Worm (Caenorhabditis elegans): ENCODE data around the gene sre-39.

The sre-39 gene

ce11 chrII:4726750-4727384 lies 39.8 kb downstream of the sre-39 start:
- TF ChIP-seq rcor-1 (GFP tag; IDR thresholded peaks at IDR 0.05) (no peak), egl-44 (GFP tag; IDR thresholded peaks at IDR 0.05) (no peak), madf-6 (GFP tag; IDR thresholded peaks at IDR 0.05) (peak; percentile 86; the same call in 1 of the 2 replicates), T07F8.4 (tag; optimal IDR thresholded peaks at IDR 0.05) (no peak), sdz-38 (tag; optimal IDR thresholded peaks at IDR 0.05) (no peak), ztf-28 (GFP tag; IDR thresholded peaks at IDR 0.05) (no peak), lin-35 (GFP tag; optimal IDR thresholded peaks at IDR 0.05) (peak in 1 of 3 experiments; percentile 12), efl-1 (GFP tag; optimal IDR thresholded peaks at IDR 0.05) (peak; percentile 76), ceh-40 (GFP tag; IDR thresholded peaks at IDR 0.05) (no peak), tbx-9 (tag; optimal IDR thresholded peaks at IDR 0.05; ENCODE audit: borderline replicate concordance) (no peak), ceh-79 (tag; optimal IDR thresholded peaks at IDR 0.05) (no peak), lin-26 (GFP tag; IDR thresholded peaks at IDR 0.05) (no peak), unc-130 (GFP tag; optimal IDR thresholded peaks at IDR 0.05) (peak; percentile 3), fkh-3 (tag; optimal IDR thresholded peaks at IDR 0.05) (no peak), nhr-120 (GFP tag; IDR thresholded peaks at IDR 0.05) (no peak), dpl-1 (GFP tag; optimal IDR thresholded peaks at IDR 0.05) (peak; percentile 33), ama-1 (optimal IDR thresholded peaks at IDR 0.05) (peak; percentile 18), ama-1 (GFP tag; optimal IDR thresholded peaks at IDR 0.05) (no peak), sptf-2 (GFP tag; optimal IDR thresholded peaks at IDR 0.05) (no peak), ceh-100 (GFP tag; IDR thresholded peaks at IDR 0.05) (no peak)

ce11 chrII:4727769-4728168 lies 40.7 kb downstream of the sre-39 start, which contains the start of gene ttr-41:
Gene ttr-41, minus strand, starts transcription at chrII:4727869.
- TF ChIP-seq Y79H2A.3 (GFP tag; conservative IDR thresholded peaks at IDR 0.05) (no peak), ets-4 (GFP tag; optimal IDR thresholded peaks at IDR 0.05) (no peak), him-1 (tag; optimal IDR thresholded peaks at IDR 0.05) (no peak)

- peak; percentile 50 for TF ChIP-seq ets-4 (GFP tag; optimal IDR thresholded peaks at IDR 0.05)
- peak; percentile 53; the same call in 1 of the 2 replicates for TF ChIP-seq hmg-1.2 (GFP tag; IDR thresholded peaks at IDR 0.05)
- no peak for TF ChIP-seq ztf-18 (tag; optimal IDR thresholded peaks at IDR 0.05)
- TF ChIP-seq ceh-79 (tag; optimal IDR thresholded peaks at IDR 0.05) = no peak
- no peak for TF ChIP-seq mel-28 (tag; optimal IDR thresholded peaks at IDR 0.05; ENCODE audit: borderline replicate concordance)
- TF ChIP-seq Y53F4B.3 (GFP tag; IDR thresholded peaks at IDR 0.05) = no peak
- TF ChIP-seq lin-40 (tag; optimal IDR thresholded peaks at IDR 0.05) = peak; percentile 27
- no peak for TF ChIP-seq rcor-1 (GFP tag; IDR thresholded peaks at IDR 0.05)
- TF ChIP-seq attf-6 (GFP tag; IDR thresholded peaks at IDR 0.05) = no peak
- no peak for TF ChIP-seq sdz-38 (tag; optimal IDR thresholded peaks at IDR 0.05)
- TF ChIP-seq tlf-1 (GFP tag; optimal IDR thresholded peaks at IDR 0.05) = peak; percentile 8
- no peak for TF ChIP-seq bed-2 (GFP tag; IDR thresholded peaks at IDR 0.05)
- TF ChIP-seq tbp1 (GFP tag; optimal IDR thresholded peaks at IDR 0.05) = peak; percentile 19
- peak; percentile 40 for TF ChIP-seq pha-4 (tag; optimal IDR thresholded peaks at IDR 0.05)
- no peak for TF ChIP-seq F23B12.7 (tag; optimal IDR thresholded peaks at IDR 0.05; ENCODE audit: insufficient read depth)
- TF ChIP-seq nfya-2 (GFP tag; IDR thresholded peaks at IDR 0.05) = no peak
- TF ChIP-seq let-607 (tag; optimal IDR thresholded peaks at IDR 0.05) = peak in 1 of 2 experiments; percentile 54
- TF ChIP-seq attf-5 (GFP tag; optimal IDR thresholded peaks at IDR 0.05) = peak; percentile 17
- peak; percentile 94 for TF ChIP-seq nhr-80 (tag; optimal IDR thresholded peaks at IDR 0.05)
- TF ChIP-seq lsy-27 (tag; optimal IDR thresholded peaks at IDR 0.05; ENCODE audit: borderline replicate concordance, insufficient read depth) = no peak
Measured at ce11 chrII:4728687-4729086, 41.6 kb downstream of the sre-39 start.
